Worm (Caenorhabditis elegans) whole organism, midembryonic: ENCODE data around the gene cyp-33C1.

Experiments
- T22C8.4 ChIP-seq: fragments of 200-800 bp; sonication (Bioruptor generic); IDR thresholded peaks from 2 replicates; pipeline ENCODE4 v1.3.6; 2022; ENCODE audit warnings: missing genetic modification characterization, missing compliant biosample characterization
- flt-1 ChIP-seq: fragments of 200-800 bp; sonication (Bioruptor generic); IDR thresholded peaks from 2 replicates; pipeline ENCODE4 v1.3.6; 2022; ENCODE audit warnings: missing genetic modification characterization, missing compliant biosample characterization
- klf-2 ChIP-seq: fragments of 200-800 bp; sonication (Bioruptor generic); conservative IDR thresholded peaks from 2 replicates; pipeline ENCODE4 v1.3.6; 2022; ENCODE audit warnings: missing genetic modification reagents, missing genetic modification characterization, missing compliant biosample characterization
- med-1 ChIP-seq: sonication (generic microtip); optimal IDR thresholded peaks from 2 replicates; lab custom pipeline; 2017; ENCODE audit warnings: missing genetic modification characterization, mild to moderate bottlenecking, missing compliant biosample characterization, antibody characterized with exemption, missing genetic modification reagents; ENCODE audit not compliant: insufficient read depth
- ref-1 ChIP-seq: fragments of 200-800 bp; sonication (Bioruptor generic); conservative IDR thresholded peaks from 2 replicates; pipeline ENCODE4 v1.3.6; 2022; ENCODE audit warnings: missing genetic modification reagents, missing genetic modification characterization, missing compliant biosample characterization
- tab-1 ChIP-seq: fragments of 200-800 bp; sonication (Bioruptor generic); IDR thresholded peaks from 2 replicates; pipeline ENCODE4 v1.3.6; 2022; ENCODE audit warnings: missing genetic modification characterization, missing compliant biosample characterization
- ztf-23 ChIP-seq: fragments of 200-800 bp; sonication (Bioruptor generic); IDR thresholded peaks from 2 replicates; pipeline ENCODE4 v1.3.6; 2022; ENCODE audit warnings: missing genetic modification reagents, missing genetic modification characterization, missing compliant biosample characterization
- ztf-29 ChIP-seq: fragments of 200-800 bp; sonication (Bioruptor generic); IDR thresholded peaks from 2 replicates; pipeline ENCODE4 v1.3.6; 2022; ENCODE audit warnings: missing genetic modification reagents, missing genetic modification characterization, missing compliant biosample characterization

DNA sequence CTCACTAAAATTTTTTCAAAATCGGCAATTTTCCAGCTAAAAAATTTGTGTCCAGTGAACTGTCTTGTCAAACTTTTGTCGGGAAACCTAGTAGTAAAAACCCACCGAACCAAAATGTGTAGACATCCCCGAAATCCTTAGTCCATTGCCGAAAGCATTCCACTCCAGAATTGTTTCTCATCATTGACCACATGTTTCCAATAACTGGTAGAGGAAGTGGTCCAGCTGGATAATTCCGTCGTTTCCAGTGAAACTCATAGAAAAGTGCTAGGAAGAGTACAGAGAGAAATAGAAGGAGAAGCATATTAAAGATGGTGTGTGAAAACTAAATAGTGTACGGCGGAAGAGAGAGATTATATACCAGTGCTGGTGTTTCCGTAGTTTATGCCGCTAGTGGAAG, 24.8 kb downstream of the cyp-33C1 start, which contains the start of gene cyp-33C12:
- TF ChIP-seq ztf-29 (GFP tag; lab: Robert Waterston, UW) (no peak), med-1 (GFP tag; lab: Kevin White, UChicago) (no peak), klf-2 (no peak), flt-1 (GFP tag; lab: Robert Waterston, UW) (no peak), T22C8.4 (GFP tag; lab: Robert Waterston, UW) (no peak), ztf-23 (GFP tag; lab: Robert Waterston, UW) (no peak), ref-1 (GFP tag; lab: Robert Waterston, UW) (no peak), tab-1 (GFP tag; lab: Robert Waterston, UW) (no peak)
